Fruit fly (Drosophila melanogaster) whole organism, embryonic: Measurements from ENCODE around the gene smo.

Experiments
- B-H1 ChIP-seq: fragments of 200-800 bp; sonication (Bioruptor generic); IDR thresholded peaks from 3 replicates; pipeline ENCODE4 v1.3.6; 2022; ENCODE audit warnings: missing biosample characterization, missing genetic modification characterization
- BEAF-32 ChIP-seq: fragments of 200-800 bp; sonication (Bioruptor generic); optimal IDR thresholded peaks from 3 replicates; lab custom pipeline; 2017; ENCODE audit warnings: missing biosample characterization, missing genetic modification characterization, mild to moderate bottlenecking, moderate library complexity, missing genetic modification reagents
- BtbVII ChIP-seq: fragments of 200-800 bp; sonication (Bioruptor generic); optimal IDR thresholded peaks from 3 replicates; lab custom pipeline; 2017; ENCODE audit warnings: missing biosample characterization, mild to moderate bottlenecking, missing genetic modification characterization
- CG11504 ChIP-seq: fragments of 200-800 bp; sonication (Bioruptor generic); optimal IDR thresholded peaks from 3 replicates; lab custom pipeline; 2019; ENCODE audit warnings: missing biosample characterization, mild to moderate bottlenecking, missing genetic modification characterization, moderate library complexity
- CG11696 ChIP-seq: fragments of 200-800 bp; sonication (Bioruptor generic); IDR thresholded peaks from 2 replicates; pipeline ENCODE4 v1.3.6; 2022; ENCODE audit warnings: missing biosample characterization, missing genetic modification characterization
- CG14441 ChIP-seq: fragments of 200-800 bp; sonication (Bioruptor generic); IDR thresholded peaks from 2 replicates; pipeline ENCODE4 v1.3.6; 2022; ENCODE audit warnings: missing biosample characterization, missing genetic modification characterization
- CG15514 ChIP-seq: fragments of 200-800 bp; sonication (Bioruptor generic); optimal IDR thresholded peaks from 3 replicates; lab custom pipeline; 2017; ENCODE audit warnings: missing biosample characterization, missing genetic modification characterization, mild to moderate bottlenecking, moderate library complexity, missing genetic modification reagents
- CG18476 ChIP-seq: fragments of 200-800 bp; sonication (Bioruptor generic); optimal IDR thresholded peaks from 2 replicates; lab custom pipeline; 2016; ENCODE audit warnings: missing biosample characterization, mild to moderate bottlenecking, missing genetic modification characterization
- CG18599 ChIP-seq: fragments of 200-800 bp; sonication (Bioruptor generic); optimal IDR thresholded peaks from 3 replicates; lab custom pipeline; 2017; ENCODE audit warnings: missing biosample characterization, missing genetic modification characterization, mild to moderate bottlenecking, moderate library complexity, missing genetic modification reagents
- CG2120 ChIP-seq: fragments of 200-800 bp; sonication (Bioruptor generic); optimal IDR thresholded peaks from 3 replicates; lab custom pipeline; 2016; ENCODE audit warnings: missing biosample characterization, missing genetic modification characterization
- CG34422 ChIP-seq: fragments of 200-800 bp; sonication (Bioruptor generic); IDR thresholded peaks from 3 replicates; pipeline ENCODE4 v1.3.6; 2022; ENCODE audit warnings: missing biosample characterization, missing genetic modification characterization
- CG6689 ChIP-seq: fragments of 200-800 bp; sonication (Bioruptor generic); IDR thresholded peaks from 2 replicates; pipeline ENCODE4 v1.3.6; 2022; ENCODE audit warnings: missing biosample characterization, missing genetic modification characterization
- CG6765 ChIP-seq: fragments of 200-800 bp; sonication (Bioruptor generic); optimal IDR thresholded peaks from 3 replicates; lab custom pipeline; 2017; ENCODE audit warnings: missing biosample characterization, mild to moderate bottlenecking, missing genetic modification characterization
- CG7556 ChIP-seq: fragments of 200-800 bp; sonication (Bioruptor generic); optimal IDR thresholded peaks from 2 replicates; lab custom pipeline; 2017; ENCODE audit warnings: missing biosample characterization, mild to moderate bottlenecking, missing genetic modification characterization
- CG9437 ChIP-seq: fragments of 200-800 bp; sonication (Bioruptor generic); optimal IDR thresholded peaks from 2 replicates; lab custom pipeline; 2018; ENCODE audit warnings: missing biosample characterization, mild to moderate bottlenecking, missing genetic modification characterization
- CG9817 ChIP-seq: fragments of 200-800 bp; sonication (Bioruptor generic); optimal IDR thresholded peaks from 2 replicates; lab custom pipeline; 2018; ENCODE audit warnings: missing biosample characterization, mild to moderate bottlenecking, missing genetic modification characterization, moderate library complexity
- Dbx ChIP-seq: fragments of 200-800 bp; sonication (Bioruptor generic); IDR thresholded peaks from 3 replicates; pipeline ENCODE4 v1.3.6; 2022; ENCODE audit warnings: missing biosample characterization, missing genetic modification characterization
- HmgZ ChIP-seq: fragments of 200-800 bp; sonication (Bioruptor generic); optimal IDR thresholded peaks from 2 replicates; lab custom pipeline; 2018; ENCODE audit warnings: missing biosample characterization, mild to moderate bottlenecking, missing genetic modification characterization
- MBD-R2 ChIP-seq: fragments of 200-800 bp; sonication (Bioruptor generic); IDR thresholded peaks from 2 replicates; pipeline ENCODE4 v1.3.6; 2022; ENCODE audit warnings: missing biosample characterization, missing genetic modification characterization
- Meics ChIP-seq: fragments of 200-800 bp; sonication (Bioruptor generic); optimal IDR thresholded peaks from 2 replicates; lab custom pipeline; 2017; ENCODE audit warnings: missing biosample characterization, mild to moderate bottlenecking, missing genetic modification characterization
- NK7.1 ChIP-seq: fragments of 200-800 bp; sonication (Bioruptor generic); optimal IDR thresholded peaks from 3 replicates; lab custom pipeline; 2016; ENCODE audit warnings: missing biosample characterization, missing genetic modification characterization
- Nf-YB ChIP-seq: fragments of 200-800 bp; sonication (Bioruptor generic); optimal IDR thresholded peaks from 3 replicates; lab custom pipeline; 2019; ENCODE audit warnings: missing biosample characterization, mild to moderate bottlenecking, missing genetic modification characterization, moderate library complexity
- Opbp ChIP-seq: fragments of 200-800 bp; sonication (Bioruptor generic); IDR thresholded peaks from 3 replicates; pipeline ENCODE4 v1.3.6; 2022; ENCODE audit warnings: missing biosample characterization, missing genetic modification characterization; ENCODE audit not compliant: partially characterized antibody
- Pdp1 ChIP-seq, 2 experiments: fragments of 200-800 bp; sonication (Bioruptor generic); optimal IDR thresholded peaks; 3 replicates each; lab custom pipeline; 2016; ENCODE audit warnings: missing biosample characterization in 2 of 2, missing genetic modification characterization in 2 of 2, mild to moderate bottlenecking in 1 of 2, moderate library complexity in 1 of 2
- Xbp1 ChIP-seq: fragments of 200-800 bp; sonication (Bioruptor generic); optimal IDR thresholded peaks from 3 replicates; lab custom pipeline; 2016; ENCODE audit warnings: missing biosample characterization, mild to moderate bottlenecking, missing genetic modification characterization
- YL-1 ChIP-seq: fragments of 200-800 bp; sonication (Bioruptor generic); optimal IDR thresholded peaks from 3 replicates; lab custom pipeline; 2017; ENCODE audit warnings: missing biosample characterization, mild to moderate bottlenecking, missing genetic modification characterization
- al ChIP-seq: fragments of 200-800 bp; sonication (Bioruptor generic); IDR thresholded peaks from 2 replicates; pipeline ENCODE4 v1.3.6; 2022; ENCODE audit warnings: missing biosample characterization, missing genetic modification characterization
- ap ChIP-seq: fragments of 200-800 bp; sonication (Bioruptor generic); IDR thresholded peaks from 2 replicates; pipeline ENCODE4 v1.3.6; 2022; ENCODE audit warnings: missing biosample characterization, missing genetic modification characterization
- cwo ChIP-seq: fragments of 200-800 bp; sonication (Bioruptor generic); optimal IDR thresholded peaks from 3 replicates; lab custom pipeline; 2017; ENCODE audit warnings: missing biosample characterization, missing genetic modification characterization, mild to moderate bottlenecking, moderate library complexity, missing genetic modification reagents
- danr ChIP-seq: fragments of 200-800 bp; sonication (Bioruptor generic); IDR thresholded peaks from 2 replicates; pipeline ENCODE4 v1.3.6; 2022; ENCODE audit warnings: missing biosample characterization, missing genetic modification characterization
- esg ChIP-seq: fragments of 200-800 bp; sonication (Bioruptor generic); conservative IDR thresholded peaks from 2 replicates; pipeline ENCODE4 v1.3.6; 2022; ENCODE audit warnings: missing biosample characterization, missing genetic modification characterization
- hkb ChIP-seq, 2 experiments: fragments of 200-800 bp in 1 of 2; fragments of >200 bp in 1 of 2; sonication (Bioruptor generic) in 1 of 2; IDR thresholded peaks in 1 of 2; optimal IDR thresholded peaks in 1 of 2; 2 replicates each; pipeline versions ENCODE4 v1.3.6 to Lab custom; 2017 to 2022; ENCODE audit warnings: missing biosample characterization in 1 of 2, missing genetic modification characterization in 1 of 2
- ind ChIP-seq: fragments of 200-800 bp; sonication (Bioruptor generic); optimal IDR thresholded peaks from 3 replicates; lab custom pipeline; 2016; ENCODE audit warnings: missing biosample characterization, missing genetic modification characterization
- inv ChIP-seq: fragments of 200-800 bp; sonication (Bioruptor generic); IDR thresholded peaks from 2 replicates; pipeline ENCODE4 v1.3.6; 2022; ENCODE audit warnings: missing biosample characterization, missing genetic modification characterization; ENCODE audit not compliant: partially characterized antibody
- klu ChIP-seq: fragments of 200-800 bp; sonication (Bioruptor generic); IDR thresholded peaks from 2 replicates; pipeline ENCODE4 v1.3.6; 2022; ENCODE audit warnings: missing biosample characterization, missing genetic modification characterization
- lab ChIP-seq: fragments of 200-800 bp; sonication (Bioruptor generic); optimal IDR thresholded peaks from 3 replicates; lab custom pipeline; 2017; ENCODE audit warnings: missing biosample characterization, missing genetic modification characterization, mild to moderate bottlenecking, moderate library complexity, missing genetic modification reagents
- lmd ChIP-seq: fragments of 200-800 bp; sonication (Bioruptor generic); IDR thresholded peaks from 2 replicates; pipeline ENCODE4 v1.3.6; 2022; ENCODE audit warnings: missing biosample characterization, missing genetic modification characterization
- pan ChIP-seq, 4 experiments: fragments of >200 bp in 3 of 4; fragments of 200-800 bp in 1 of 4; sonication (Bioruptor generic) in 1 of 4; optimal IDR thresholded peaks in 3 of 4; IDR thresholded peaks in 1 of 4; 2 replicates each; pipeline versions ENCODE4 v1.3.6 to Lab custom; 2017 to 2022; ENCODE audit warnings: missing biosample characterization in 2 of 4, missing genetic modification characterization in 2 of 4, mixed read lengths in 1 of 4
- prd ChIP-seq, 3 experiments: fragments of >200 bp in 2 of 3; fragments of 200-800 bp in 1 of 3; sonication (Bioruptor generic) in 1 of 3; optimal IDR thresholded peaks in 2 of 3; IDR thresholded peaks in 1 of 3; 2 replicates in 2 of 3; 3 replicates in 1 of 3; pipeline versions ENCODE4 v1.3.6 to Lab custom; 2017 to 2022; ENCODE audit warnings: missing biosample characterization in 1 of 3, missing genetic modification characterization in 1 of 3
- pzg ChIP-seq: fragments of 200-800 bp; sonication (Bioruptor generic); optimal IDR thresholded peaks from 3 replicates; lab custom pipeline; 2018; ENCODE audit warnings: missing biosample characterization, mild to moderate bottlenecking, missing genetic modification characterization, moderate library complexity
- row ChIP-seq: fragments of 200-800 bp; sonication (Bioruptor generic); IDR thresholded peaks from 3 replicates; pipeline ENCODE4 v1.3.6; 2022; ENCODE audit warnings: missing biosample characterization, missing genetic modification characterization
- shn ChIP-seq: fragments of 200-800 bp; sonication (Bioruptor generic); optimal IDR thresholded peaks from 3 replicates; lab custom pipeline; 2016; ENCODE audit warnings: missing biosample characterization, missing genetic modification characterization
- sisA ChIP-seq: fragments of 200-800 bp; sonication (Bioruptor generic); IDR thresholded peaks from 2 replicates; pipeline ENCODE4 v1.3.6; 2022; ENCODE audit warnings: missing biosample characterization, missing genetic modification characterization
- slbo ChIP-seq: fragments of 200-800 bp; sonication (Bioruptor generic); IDR thresholded peaks from 2 replicates; pipeline ENCODE4 v1.3.6; 2022; ENCODE audit warnings: missing biosample characterization, missing genetic modification characterization
- slou ChIP-seq: fragments of 200-800 bp; sonication (Bioruptor generic); optimal IDR thresholded peaks from 3 replicates; lab custom pipeline; 2016; ENCODE audit warnings: missing biosample characterization, missing genetic modification characterization
- sr ChIP-seq: fragments of 200-800 bp; sonication (Bioruptor generic); IDR thresholded peaks from 3 replicates; pipeline ENCODE4 v1.3.6; 2022; ENCODE audit warnings: missing biosample characterization, missing genetic modification characterization
- stc ChIP-seq: fragments of 200-800 bp; sonication (Bioruptor generic); IDR thresholded peaks from 2 replicates; pipeline ENCODE4 v1.3.6; 2022; ENCODE audit warnings: missing biosample characterization, missing genetic modification characterization

Gene smo

DNA sequence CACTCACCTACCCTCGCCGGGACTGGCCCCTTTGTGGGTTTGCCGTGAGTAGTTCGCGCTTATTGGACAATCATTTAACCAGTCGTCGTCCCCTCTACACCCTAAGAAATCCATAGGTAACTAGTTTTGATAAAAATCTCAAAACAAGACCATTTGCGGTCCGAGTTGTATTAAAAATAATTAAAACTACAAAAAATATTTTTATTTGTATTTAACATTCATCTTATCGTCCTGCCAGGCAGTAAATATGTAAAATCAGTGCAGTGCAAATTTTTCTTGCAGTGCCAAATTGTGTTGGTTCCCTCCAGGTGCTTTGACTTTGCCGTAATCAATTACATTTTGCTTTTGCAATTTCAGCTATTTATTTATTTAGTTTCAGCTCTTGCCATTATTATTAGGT lies 33.6 kb upstream of the smo start (continued):
- TF ChIP-seq HmgZ (no peak), CG9817 (tag; lab: Kevin White, UChicago) (peak; percentile 24), ind (GFP tag; lab: Kevin White, UChicago) (peak; percentile 31), Dbx (GFP tag; lab: Robert Waterston, UW) (0 out of 3 replicates have a peak, but pooled peaks have one; percentile 13), CG14441 (GFP tag; lab: Robert Waterston, UW) (peak; percentile 54; the same call in 1 of the 2 replicates), Meics (GFP tag; lab: Kevin White, UChicago) (peak; percentile 30), B-H1 (no peak), pzg (no peak), al (GFP tag; lab: Robert Waterston, UW) (peak; percentile 34; the same call in 1 of the 2 replicates), CG15514 (GFP tag; lab: Kevin White, UChicago) (peak; percentile 29), lmd (no peak; the same call in 1 of the 2 replicates), MBD-R2 (GFP tag; lab: Robert Waterston, UW) (peak; percentile 15; the same call in 1 of the 2 replicates), CG18599 (GFP tag; lab: Kevin White, UChicago) (peak; percentile 67), Opbp (GFP tag; lab: Robert Waterston, UW) (no peak), CG6765 (GFP tag; lab: Kevin White, UChicago) (no peak), CG11504 (tag; lab: Kevin White, UChicago) (no peak), CG6689 (GFP tag; lab: Robert Waterston, UW) (peak; percentile 36; the same call in 1 of the 2 replicates), sisA (GFP tag; lab: Robert Waterston, UW) (0 out of 2 replicates have a peak, but pooled peaks have one; percentile 33), row (GFP tag; lab: Robert Waterston, UW) (peak; percentile 61), Nf-YB (GFP tag; lab: Kevin White, UChicago) (peak; percentile 30), lab (GFP tag; lab: Kevin White, UChicago) (peak; percentile 53), CG9437 (GFP tag; lab: Kevin White, UChicago) (no peak), BtbVII (GFP tag; lab: Kevin White, UChicago) (peak; percentile 24), shn (GFP tag; lab: Kevin White, UChicago) (no peak), inv (GFP tag; lab: Robert Waterston, UW) (no peak), cwo (GFP tag; lab: Kevin White, UChicago) (peak; percentile 42), danr (GFP tag; lab: Robert Waterston, UW) (0 out of 2 replicates have a peak, but pooled peaks have one; percentile 7), slbo (GFP tag; lab: Robert Waterston, UW) (peak; percentile 69), CG34422 (GFP tag; lab: Robert Waterston, UW) (no peak), pan (optimal IDR thresholded peaks at IDR 0.05; lab: Kevin White, UChicago) (no peak), pan (GFP tag; optimal IDR thresholded peaks at IDR 0.05 in 1 of 2, IDR thresholded peaks at IDR 0.05 in 1 of 2) (peak in 1 of 2 experiments; percentile 56), Xbp1 (GFP tag; lab: Kevin White, UChicago) (peak; percentile 9), CG7556 (GFP tag; lab: Kevin White, UChicago) (peak; percentile 40), stc (peak; percentile 29; the same call in 1 of the 2 replicates), Pdp1 (GFP tag; optimal IDR thresholded peaks at IDR 0.05; lab: Kevin White, UChicago) (peak in 1 of 2 experiments; percentile 8), esg (GFP tag; lab: Robert Waterston, UW) (peak; percentile 20; the same call in 1 of the 2 replicates), BEAF-32 (GFP tag; lab: Kevin White, UChicago) (no peak), CG2120 (peak; percentile 66), hkb (optimal IDR thresholded peaks at IDR 0.05; lab: Kevin White, UChicago) (no peak), hkb (GFP tag; IDR thresholded peaks at IDR 0.05; lab: Robert Waterston, UW) (peak; percentile 15; the same call in 1 of the 2 replicates), CG11696 (0 out of 2 replicates have a peak, but pooled peaks have one; percentile 24), NK7.1 (GFP tag; lab: Kevin White, UChicago) (no peak), YL-1 (GFP tag; lab: Kevin White, UChicago) (no peak), CG18476 (peak; percentile 10), prd (optimal IDR thresholded peaks at IDR 0.05; lab: Kevin White, UChicago) (no peak), prd (GFP tag; IDR thresholded peaks at IDR 0.05; lab: Robert Waterston, UW) (peak; percentile 59; the same call in 2 of the 3 replicates), ap (GFP tag; lab: Robert Waterston, UW) (peak; percentile 35; the same call in 1 of the 2 replicates), slou (GFP tag; lab: Kevin White, UChicago) (no peak), klu (GFP tag; lab: Robert Waterston, UW) (0 out of 2 replicates have a peak, but pooled peaks have one; percentile 16), sr (GFP tag; lab: Robert Waterston, UW) (no peak)
